Worm (Caenorhabditis elegans) whole organism, early embryonic: ENCODE results near the gene asp-2.

Experiments
- B0310.2 ChIP-seq: sonication (generic microtip); optimal IDR thresholded peaks from 2 replicates; lab custom pipeline; 2016; ENCODE audit warnings: mild to moderate bottlenecking, missing genetic modification characterization, missing compliant biosample characterization
- F13C5.2 ChIP-seq: sonication (generic microtip); optimal IDR thresholded peaks from 2 replicates; lab custom pipeline; 2017; ENCODE audit warnings: mild to moderate bottlenecking, missing genetic modification characterization, inconsistent platforms, missing compliant biosample characterization
- ama-1 ChIP-seq: fragments of 150-350 bp; optimal IDR thresholded peaks from 2 replicates; lab custom pipeline; 2014
- ceh-13 ChIP-seq: fragments of 200-800 bp; sonication (Bioruptor generic); optimal IDR thresholded peaks from 2 replicates; lab custom pipeline; 2018; ENCODE audit warnings: mild to moderate bottlenecking, missing genetic modification characterization, missing compliant biosample characterization
- hmbx-1 ChIP-seq: sonication (generic microtip); optimal IDR thresholded peaks from 2 replicates; lab custom pipeline; 2016; ENCODE audit warnings: mild to moderate bottlenecking, missing genetic modification characterization, missing compliant biosample characterization
- hmg-4 ChIP-seq: fragments of 200-800 bp; sonication (Bioruptor generic); optimal IDR thresholded peaks from 2 replicates; lab custom pipeline; 2018; ENCODE audit warnings: mild to moderate bottlenecking, missing genetic modification characterization, missing compliant biosample characterization
- pes-1 ChIP-seq: fragments of 200-800 bp; sonication (Bioruptor generic); IDR thresholded peaks from 2 replicates; pipeline ENCODE4 v1.3.6; 2022; ENCODE audit warnings: missing genetic modification reagents, missing genetic modification characterization, missing compliant biosample characterization
- scrt-1 ChIP-seq: fragments of 200-800 bp; sonication (Bioruptor generic); IDR thresholded peaks from 2 replicates; pipeline ENCODE4 v1.3.6; 2022; ENCODE audit warnings: missing genetic modification characterization, missing compliant biosample characterization
- sea-1 ChIP-seq: fragments of 200-800 bp; sonication (Bioruptor generic); conservative IDR thresholded peaks from 2 replicates; pipeline ENCODE4 v1.3.6; 2022; ENCODE audit warnings: missing genetic modification characterization, missing compliant biosample characterization
- tbx-11 ChIP-seq: fragments of 200-800 bp; sonication (Bioruptor generic); IDR thresholded peaks from 2 replicates; pipeline ENCODE4 v1.3.6; 2022; ENCODE audit warnings: missing genetic modification characterization, missing compliant biosample characterization
- tbx-37 ChIP-seq: fragments of 200-800 bp; sonication (Bioruptor generic); conservative IDR thresholded peaks from 2 replicates; pipeline ENCODE4 v1.3.6; 2022; ENCODE audit warnings: missing genetic modification reagents, missing genetic modification characterization, missing compliant biosample characterization
- tra-4 ChIP-seq: sonication (generic microtip); optimal IDR thresholded peaks from 2 replicates; lab custom pipeline; 2017; ENCODE audit warnings: missing genetic modification characterization, missing compliant biosample characterization

ce11 chrV:9213554-9213953 lies 10.7 kb downstream of the asp-2 start, which contains the start of gene mdt-27:
- TF ChIP-seq ama-1 (lab: Kevin White, UChicago): no peak
- TF ChIP-seq ceh-13: no peak
- TF ChIP-seq tra-4 (tag; lab: Kevin White, UChicago): no peak
- TF ChIP-seq tbx-11 (GFP tag; lab: Robert Waterston, UW): no peak
- no peak for TF ChIP-seq scrt-1 (GFP tag; lab: Robert Waterston, UW)
- no peak for TF ChIP-seq pes-1 (GFP tag; lab: Robert Waterston, UW)
- TF ChIP-seq F13C5.2 (tag; lab: Kevin White, UChicago): no peak
- no peak for TF ChIP-seq tbx-37
- no peak for TF ChIP-seq sea-1 (GFP tag; lab: Robert Waterston, UW)
- TF ChIP-seq B0310.2 (tag; lab: Kevin White, UChicago): no peak
- no peak for TF ChIP-seq hmbx-1 (tag; lab: Kevin White, UChicago)
- no peak for TF ChIP-seq hmg-4 (GFP tag; lab: Kevin White, UChicago)
